Fruit fly (Drosophila melanogaster) whole organism, embryonic: ENCODE data around the gene Socs36E.
A peak's percentile ranks its signal among the peaks of the same experiment; 100 is the strongest.

Source experiments
- Atf6 ChIP-seq: fragments of 200-800 bp; sonication (Bioruptor generic); IDR thresholded peaks from 2 replicates; pipeline ENCODE4 v1.3.6; 2022; ENCODE audit warnings: missing biosample characterization, missing genetic modification characterization
- B-H1 ChIP-seq: fragments of 200-800 bp; sonication (Bioruptor generic); IDR thresholded peaks from 3 replicates; pipeline ENCODE4 v1.3.6; 2022; ENCODE audit warnings: missing biosample characterization, missing genetic modification characterization
- Bdp1 ChIP-seq: fragments of 200-800 bp; sonication (Bioruptor generic); optimal IDR thresholded peaks from 3 replicates; lab custom pipeline; 2016; ENCODE audit warnings: missing biosample characterization, missing genetic modification characterization
- CG11247 ChIP-seq: fragments of 200-800 bp; sonication (Bioruptor generic); IDR thresholded peaks from 2 replicates; pipeline ENCODE4 v1.3.6; 2022; ENCODE audit warnings: missing biosample characterization, missing genetic modification characterization
- CG11696 ChIP-seq: fragments of 200-800 bp; sonication (Bioruptor generic); IDR thresholded peaks from 2 replicates; pipeline ENCODE4 v1.3.6; 2022; ENCODE audit warnings: missing biosample characterization, missing genetic modification characterization
- CG13424 ChIP-seq: fragments of 200-800 bp; sonication (Bioruptor generic); optimal IDR thresholded peaks from 2 replicates; lab custom pipeline; 2019; ENCODE audit warnings: missing biosample characterization, mild to moderate bottlenecking, missing genetic modification characterization, moderate library complexity
- CG14441 ChIP-seq: fragments of 200-800 bp; sonication (Bioruptor generic); IDR thresholded peaks from 2 replicates; pipeline ENCODE4 v1.3.6; 2022; ENCODE audit warnings: missing biosample characterization, missing genetic modification characterization
- CG15269 ChIP-seq: fragments of 200-800 bp; sonication (Bioruptor generic); optimal IDR thresholded peaks from 2 replicates; lab custom pipeline; 2018; ENCODE audit warnings: missing biosample characterization, mild to moderate bottlenecking, missing genetic modification characterization, moderate library complexity
- CG1647 ChIP-seq: fragments of 200-800 bp; sonication (Bioruptor generic); optimal IDR thresholded peaks from 3 replicates; lab custom pipeline; 2016; ENCODE audit warnings: missing biosample characterization, missing genetic modification characterization
- CG17361 ChIP-seq: fragments of 200-800 bp; sonication (Bioruptor generic); IDR thresholded peaks from 3 replicates; pipeline ENCODE4 v1.3.6; 2022; ENCODE audit warnings: missing biosample characterization, missing genetic modification characterization
- CG17829 ChIP-seq: fragments of 200-800 bp; optimal IDR thresholded peaks from 2 replicates; lab custom pipeline; 2019; ENCODE audit warnings: missing biosample characterization, mild to moderate bottlenecking, missing genetic modification characterization, moderate library complexity
- CG18619 ChIP-seq: fragments of 200-800 bp; sonication (Bioruptor generic); optimal IDR thresholded peaks from 3 replicates; lab custom pipeline; 2017; ENCODE audit warnings: missing biosample characterization, mild to moderate bottlenecking, missing genetic modification characterization
- CG31224 ChIP-seq: fragments of 200-800 bp; sonication (Bioruptor generic); IDR thresholded peaks from 2 replicates; pipeline ENCODE4 v1.3.6; 2022; ENCODE audit warnings: missing biosample characterization, missing genetic modification characterization
- CG3163 ChIP-seq: fragments of 200-800 bp; sonication (Bioruptor generic); optimal IDR thresholded peaks from 3 replicates; lab custom pipeline; 2016; ENCODE audit warnings: missing biosample characterization, missing genetic modification characterization
- CG4282 ChIP-seq: fragments of 200-800 bp; sonication (Bioruptor generic); optimal IDR thresholded peaks from 2 replicates; lab custom pipeline; 2016; ENCODE audit warnings: missing biosample characterization, missing genetic modification characterization
- CG4820 ChIP-seq: fragments of 200-800 bp; sonication (Bioruptor generic); optimal IDR thresholded peaks from 3 replicates; lab custom pipeline; 2016; ENCODE audit warnings: missing biosample characterization, missing genetic modification characterization
- CG6765 ChIP-seq: fragments of 200-800 bp; sonication (Bioruptor generic); optimal IDR thresholded peaks from 3 replicates; lab custom pipeline; 2017; ENCODE audit warnings: missing biosample characterization, mild to moderate bottlenecking, missing genetic modification characterization
- CG7357 ChIP-seq: fragments of 200-800 bp; sonication (Bioruptor generic); IDR thresholded peaks from 3 replicates; pipeline ENCODE4 v1.3.6; 2022; ENCODE audit warnings: missing biosample characterization, missing genetic modification characterization
- CG7372 ChIP-seq: fragments of 200-800 bp; sonication (Bioruptor generic); IDR thresholded peaks from 2 replicates; pipeline ENCODE4 v1.3.6; 2022; ENCODE audit warnings: missing biosample characterization, missing genetic modification characterization
- CG7963 ChIP-seq: fragments of 200-800 bp; sonication (Bioruptor generic); IDR thresholded peaks from 3 replicates; pipeline ENCODE4 v1.3.6; 2022; ENCODE audit warnings: missing biosample characterization, missing genetic modification characterization; ENCODE audit not compliant: partially characterized antibody
- CG9437 ChIP-seq: fragments of 200-800 bp; sonication (Bioruptor generic); optimal IDR thresholded peaks from 2 replicates; lab custom pipeline; 2018; ENCODE audit warnings: missing biosample characterization, mild to moderate bottlenecking, missing genetic modification characterization
- CG9727 ChIP-seq: fragments of 200-800 bp; sonication (Bioruptor generic); optimal IDR thresholded peaks from 3 replicates; lab custom pipeline; 2017; ENCODE audit warnings: missing biosample characterization, mild to moderate bottlenecking, missing genetic modification characterization
- CkIIα-i1 ChIP-seq: fragments of 200-800 bp; sonication (Bioruptor generic); IDR thresholded peaks from 2 replicates; pipeline ENCODE4 v1.3.6; 2022; ENCODE audit warnings: missing biosample characterization, missing genetic modification characterization
- Dip2 ChIP-seq: fragments of 200-800 bp; sonication (Bioruptor generic); IDR thresholded peaks from 2 replicates; pipeline ENCODE4 v1.3.6; 2022; ENCODE audit warnings: missing biosample characterization, missing genetic modification characterization
- Drgx ChIP-seq: fragments of 200-800 bp; sonication (Bioruptor generic); IDR thresholded peaks from 2 replicates; pipeline ENCODE4 v1.3.6; 2022; ENCODE audit warnings: missing biosample characterization, missing genetic modification characterization
- E2f2 ChIP-seq: fragments of 200-800 bp; sonication (Bioruptor generic); IDR thresholded peaks from 2 replicates; pipeline ENCODE4 v1.3.6; 2022; ENCODE audit warnings: missing biosample characterization, missing genetic modification characterization
- H2.0 ChIP-seq: fragments of 200-800 bp; sonication (Bioruptor generic); IDR thresholded peaks from 2 replicates; pipeline ENCODE4 v1.3.6; 2022; ENCODE audit warnings: missing biosample characterization, missing genetic modification characterization
- HLH3B ChIP-seq: fragments of 200-800 bp; sonication (Bioruptor generic); IDR thresholded peaks from 2 replicates; pipeline ENCODE4 v1.3.6; 2022; ENCODE audit warnings: missing biosample characterization, missing genetic modification characterization
- Lim3 ChIP-seq: fragments of 200-800 bp; sonication (Bioruptor generic); IDR thresholded peaks from 2 replicates; pipeline ENCODE4 v1.3.6; 2022; ENCODE audit warnings: missing biosample characterization, missing genetic modification characterization
- MBD-R2 ChIP-seq: fragments of 200-800 bp; sonication (Bioruptor generic); IDR thresholded peaks from 2 replicates; pipeline ENCODE4 v1.3.6; 2022; ENCODE audit warnings: missing biosample characterization, missing genetic modification characterization
- MTF-1 ChIP-seq: fragments of 200-800 bp; sonication (Bioruptor generic); optimal IDR thresholded peaks from 2 replicates; lab custom pipeline; 2018; ENCODE audit warnings: missing biosample characterization, mild to moderate bottlenecking, missing genetic modification characterization, borderline replicate concordance
- NFAT ChIP-seq: fragments of 200-800 bp; sonication (Bioruptor generic); IDR thresholded peaks from 2 replicates; pipeline ENCODE4 v1.3.6; 2022; ENCODE audit warnings: missing biosample characterization, missing genetic modification characterization
- Optix ChIP-seq: fragments of 200-800 bp; sonication (Bioruptor generic); IDR thresholded peaks from 3 replicates; pipeline ENCODE4 v1.3.6; 2022; ENCODE audit warnings: missing biosample characterization, missing genetic modification characterization
- Poxn ChIP-seq: fragments of 200-800 bp; sonication (Bioruptor generic); IDR thresholded peaks from 2 replicates; pipeline ENCODE4 v1.3.6; 2022; ENCODE audit warnings: missing biosample characterization, missing genetic modification characterization
- Ssrp ChIP-seq: fragments of 200-800 bp; sonication (Bioruptor generic); optimal IDR thresholded peaks from 2 replicates; lab custom pipeline; 2018; ENCODE audit warnings: missing biosample characterization, mild to moderate bottlenecking, missing genetic modification characterization, moderate library complexity
- bcd ChIP-seq: fragments of 200-800 bp; sonication (Bioruptor generic); optimal IDR thresholded peaks from 2 replicates; lab custom pipeline; 2017; ENCODE audit warnings: missing biosample characterization, mild to moderate bottlenecking, missing genetic modification characterization
- eyg ChIP-seq: fragments of 200-800 bp; sonication (Bioruptor generic); optimal IDR thresholded peaks from 3 replicates; lab custom pipeline; 2016; ENCODE audit warnings: missing biosample characterization, missing genetic modification characterization
- fd102C ChIP-seq: fragments of 200-800 bp; sonication (Bioruptor generic); optimal IDR thresholded peaks from 2 replicates; lab custom pipeline; 2018; ENCODE audit warnings: missing biosample characterization, mild to moderate bottlenecking, missing genetic modification characterization, moderate library complexity
- fru ChIP-seq: fragments of >200 bp; optimal IDR thresholded peaks from 2 replicates; lab custom pipeline; 2017
- gem ChIP-seq: fragments of 200-800 bp; sonication (Bioruptor generic); optimal IDR thresholded peaks from 2 replicates; lab custom pipeline; 2019; ENCODE audit warnings: missing biosample characterization, mild to moderate bottlenecking, missing genetic modification characterization, moderate library complexity
- gsb ChIP-seq: fragments of 200-800 bp; sonication (Bioruptor generic); IDR thresholded peaks from 2 replicates; pipeline ENCODE4 v1.3.6; 2022; ENCODE audit warnings: missing biosample characterization, missing genetic modification characterization
- lmd ChIP-seq: fragments of 200-800 bp; sonication (Bioruptor generic); IDR thresholded peaks from 2 replicates; pipeline ENCODE4 v1.3.6; 2022; ENCODE audit warnings: missing biosample characterization, missing genetic modification characterization
- lola ChIP-seq, 3 experiments: fragments of >200 bp in 2 of 3; fragments of 200-800 bp in 1 of 3; sonication (Bioruptor generic) in 1 of 3; optimal IDR thresholded peaks; 2 replicates each; lab custom pipeline; 2017 to 2019; ENCODE audit warnings: missing biosample characterization in 3 of 3, missing genetic modification characterization in 3 of 3, mild to moderate bottlenecking in 1 of 3, moderate library complexity in 1 of 3
- oc ChIP-seq: fragments of 200-800 bp; sonication (Bioruptor generic); optimal IDR thresholded peaks from 2 replicates; lab custom pipeline; 2018; ENCODE audit warnings: missing biosample characterization, mild to moderate bottlenecking, missing genetic modification characterization, moderate library complexity
- pan ChIP-seq, 4 experiments: fragments of >200 bp in 3 of 4; fragments of 200-800 bp in 1 of 4; sonication (Bioruptor generic) in 1 of 4; optimal IDR thresholded peaks in 3 of 4; IDR thresholded peaks in 1 of 4; 2 replicates each; pipeline versions ENCODE4 v1.3.6 to Lab custom; 2017 to 2022; ENCODE audit warnings: missing biosample characterization in 2 of 4, missing genetic modification characterization in 2 of 4, mixed read lengths in 1 of 4
- pho ChIP-seq: fragments of 200-800 bp; sonication (Bioruptor generic); optimal IDR thresholded peaks from 2 replicates; lab custom pipeline; 2016; ENCODE audit warnings: missing biosample characterization, missing genetic modification characterization
- pros ChIP-seq: fragments of 200-800 bp; sonication (Bioruptor generic); optimal IDR thresholded peaks from 3 replicates; lab custom pipeline; 2019; ENCODE audit warnings: missing biosample characterization, mild to moderate bottlenecking, missing genetic modification characterization, moderate library complexity
- ssp ChIP-seq: fragments of 200-800 bp; sonication (Bioruptor generic); IDR thresholded peaks from 2 replicates; pipeline ENCODE4 v1.3.6; 2022; ENCODE audit warnings: missing biosample characterization, missing genetic modification characterization
- tgo ChIP-seq: fragments of 200-800 bp; sonication (Bioruptor generic); IDR thresholded peaks from 3 replicates; pipeline ENCODE4 v1.3.6; 2022; ENCODE audit warnings: missing biosample characterization, missing genetic modification characterization
- tio ChIP-seq: fragments of 200-800 bp; sonication (Bioruptor generic); optimal IDR thresholded peaks from 2 replicates; lab custom pipeline; 2017; ENCODE audit warnings: missing biosample characterization, missing genetic modification characterization, inconsistent platforms
- trh ChIP-seq: fragments of 200-800 bp; sonication (Bioruptor generic); optimal IDR thresholded peaks from 2 replicates; lab custom pipeline; 2016; ENCODE audit warnings: missing biosample characterization, missing genetic modification characterization
- unpg ChIP-seq: fragments of 200-800 bp; sonication (Bioruptor generic); optimal IDR thresholded peaks from 3 replicates; lab custom pipeline; 2018; ENCODE audit warnings: missing biosample characterization, mild to moderate bottlenecking, missing genetic modification characterization, moderate library complexity

Socs36E gene

DNA sequence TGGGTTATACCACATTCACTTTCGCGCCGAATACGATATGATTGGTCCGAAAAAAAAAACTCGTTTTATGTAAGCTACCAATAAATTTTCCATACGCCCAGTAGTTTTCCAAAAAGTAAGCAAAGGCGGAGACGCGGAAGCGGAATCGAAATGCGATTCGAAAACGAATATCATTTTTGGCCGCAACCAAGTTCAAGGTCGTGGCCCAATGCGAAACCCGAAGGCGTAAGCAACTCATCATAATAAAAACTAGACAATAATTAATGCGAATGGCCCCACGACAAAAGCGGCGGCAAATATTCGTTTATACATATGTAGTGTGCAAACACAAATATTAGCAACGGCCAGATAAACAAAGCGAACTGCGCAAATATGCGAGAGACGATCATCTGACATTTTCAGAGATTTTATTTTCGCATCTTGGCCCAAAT is 15.8 kb downstream of the Socs36E start (continued):
- TF ChIP-seq bcd (peak; percentile 31), CG15269 (tag; lab: Kevin White, UChicago) (peak; percentile 23), CG14441 (GFP tag; lab: Robert Waterston, UW) (no peak), lola (GFP tag; optimal IDR thresholded peaks at IDR 0.05; lab: Kevin White, UChicago) (no peak), pros (no peak), ssp (GFP tag; lab: Robert Waterston, UW) (no peak), lmd (no peak), CG18619 (GFP tag; lab: Kevin White, UChicago) (peak; percentile 48), fru (lab: Kevin White, UChicago) (no peak), tgo (no peak), E2f2 (GFP tag; lab: Robert Waterston, UW) (no peak; the same call in 1 of the 2 replicates), H2.0 (GFP tag; lab: Robert Waterston, UW) (no peak), Optix (no peak), oc (no peak), CG9727 (GFP tag; lab: Kevin White, UChicago) (peak; percentile 40), CG3163 (peak; percentile 14), HLH3B (GFP tag; lab: Robert Waterston, UW) (no peak), Ssrp (tag; lab: Kevin White, UChicago) (no peak), trh (GFP tag; lab: Kevin White, UChicago) (no peak), CG13424 (tag; lab: Kevin White, UChicago) (no peak), CkIIα-i1 (GFP tag; lab: Robert Waterston, UW) (no peak), gem (tag; lab: Kevin White, UChicago) (no peak), gsb (GFP tag; lab: Robert Waterston, UW) (0 out of 2 replicates have a peak, but pooled peaks have one; percentile 46), CG1647 (GFP tag; lab: Kevin White, UChicago) (no peak), MTF-1 (GFP tag; lab: Kevin White, UChicago) (no peak), pan (optimal IDR thresholded peaks at IDR 0.05; lab: Kevin White, UChicago) (no peak), pan (GFP tag; optimal IDR thresholded peaks at IDR 0.05 in 1 of 2, IDR thresholded peaks at IDR 0.05 in 1 of 2) (peak in 1 of 2 experiments; percentile 16), CG4282 (GFP tag; lab: Kevin White, UChicago) (no peak), Atf6 (peak; percentile 71; the same call in 1 of the 2 replicates), CG9437 (GFP tag; lab: Kevin White, UChicago) (no peak), tio (GFP tag; lab: Kevin White, UChicago) (no peak), unpg (GFP tag; lab: Kevin White, UChicago) (no peak), Bdp1 (GFP tag; lab: Kevin White, UChicago) (no peak), Lim3 (GFP tag; lab: Robert Waterston, UW) (no peak), NFAT (peak; percentile 80; the same call in 1 of the 2 replicates), fd102C (no peak), CG17361 (GFP tag; lab: Robert Waterston, UW) (no peak), CG6765 (GFP tag; lab: Kevin White, UChicago) (peak; percentile 50), CG11696 (no peak), Drgx (GFP tag; lab: Robert Waterston, UW) (no peak), CG17829 (no peak), eyg (GFP tag; lab: Kevin White, UChicago) (no peak), CG7372 (GFP tag; lab: Robert Waterston, UW) (no peak), MBD-R2 (GFP tag; lab: Robert Waterston, UW) (no peak), Poxn (GFP tag; lab: Robert Waterston, UW) (no peak), CG4820 (no peak), pho (GFP tag; lab: Kevin White, UChicago) (peak; percentile 67), Dip2 (GFP tag; lab: Robert Waterston, UW) (no peak), CG11247 (GFP tag; lab: Robert Waterston, UW) (peak; percentile 17; the same call in 1 of the 2 replicates), B-H1 (no peak; the same call in 2 of the 3 replicates), CG31224 (GFP tag; lab: Robert Waterston, UW) (peak; percentile 21; the same call in 1 of the 2 replicates), CG7963 (GFP tag; lab: Robert Waterston, UW) (no peak), CG7357 (GFP tag; lab: Robert Waterston, UW) (no peak)
